Fruit fly (Drosophila melanogaster) ovary, adult (tissue): ENCODE measurements around the gene fipi.
A peak's percentile ranks its signal among the peaks of the same experiment; 100 is the strongest.

ENCODE experiments used
- CG17801 ChIP-seq: fragments of 200-800 bp; optimal IDR thresholded peaks from 2 replicates; lab custom pipeline; 2019; ENCODE audit warnings: missing biosample characterization, mild to moderate bottlenecking, missing genetic modification characterization, moderate library complexity; ENCODE audit not compliant: partially characterized antibody

fipi gene

dm6 chr2L:4793780-4794523 lies at the start of gene fipi:
fipi (minus strand) TSS chr2L:4794044.
- TF ChIP-seq CG17801 = no peak

DNA sequence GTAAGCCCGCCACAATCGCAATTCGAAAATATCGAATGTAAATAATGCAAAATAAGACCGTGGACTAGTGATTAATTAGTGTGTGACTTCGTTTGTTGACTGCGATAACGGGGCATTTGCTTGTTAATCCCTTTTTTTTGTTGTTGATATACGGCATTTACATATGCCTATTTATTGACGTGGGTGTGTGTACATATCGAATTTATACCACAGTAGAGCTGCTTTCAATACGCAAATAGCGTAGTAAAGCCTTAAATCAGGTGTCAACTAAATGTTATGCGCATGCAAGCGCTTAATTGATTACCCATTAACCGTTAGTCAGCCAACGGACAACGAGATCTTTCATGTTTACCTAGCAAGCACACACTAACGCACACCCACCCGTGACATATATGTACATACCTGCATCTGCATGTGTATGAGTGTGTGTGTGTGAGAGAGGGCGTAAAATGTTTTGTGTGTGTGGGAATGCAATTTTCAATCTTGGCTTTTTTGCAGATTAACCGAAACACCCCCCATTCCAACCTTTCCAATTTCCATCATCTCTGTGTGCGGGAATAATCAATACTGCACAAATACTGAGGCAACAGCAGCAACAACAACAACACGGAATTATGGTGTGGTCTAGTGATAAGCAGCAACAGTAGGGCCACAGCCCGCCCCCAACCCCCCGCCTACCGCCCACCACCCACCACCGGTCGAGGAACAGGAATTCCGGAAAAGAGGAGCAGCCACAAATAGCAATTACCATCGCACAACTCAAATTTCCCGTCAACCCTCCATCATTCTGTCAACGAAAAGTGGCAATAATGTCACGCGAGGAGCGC lies 44.9 kb upstream of the fipi start:
- no peak for TF ChIP-seq CG17801

dm6 chr2L:4837772-4838397 lies 44.0 kb upstream of the fipi start, which contains the start of the genes tank and CG12194:
tank (minus strand) TSS chr2L:4837999.
CG12194 (plus strand) TSS chr2L:4838347.
- peak; percentile 93 for TF ChIP-seq CG17801

dm6 chr2L:4836193-4836592 lies 42.3 kb upstream of the fipi start:
- no peak for TF ChIP-seq CG17801

dm6 chr2L:4835091-4835689 lies 41.3 kb upstream of the fipi start, which contains the start of gene Ir25a:
Ir25a (minus strand) TSS chr2L:4835300.
- no peak for TF ChIP-seq CG17801

DNA sequence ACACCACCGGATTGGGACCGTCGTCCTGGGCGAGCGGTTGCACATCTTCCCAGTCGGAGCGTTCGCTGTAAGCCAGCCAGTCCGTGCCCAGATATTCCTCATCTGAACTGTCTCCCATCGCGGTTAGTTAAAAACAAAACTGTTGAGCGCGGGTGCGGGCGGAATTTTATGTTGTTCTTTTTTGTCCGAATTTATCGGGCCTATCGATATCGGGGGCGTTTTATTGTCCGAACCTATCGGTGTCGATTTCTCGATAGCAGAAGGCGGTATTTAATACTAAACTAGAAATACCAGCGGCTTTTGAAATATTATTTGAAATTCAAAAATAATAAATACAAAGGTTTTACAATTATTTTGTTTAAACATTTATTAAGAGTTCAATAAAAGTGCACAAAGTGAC lies 36.6 kb upstream of the fipi start, which contains the start of gene Fnta:
Gene Fnta, minus strand, starts transcription at position 204 of the 400 bp plus-strand sequence.
- peak; percentile 28 for TF ChIP-seq CG17801

- no peak for TF ChIP-seq CG17801
Observed at dm6 chr2L:4829040-4829439, 35.2 kb upstream of the fipi start.

- no peak for TF ChIP-seq CG17801
Observed at dm6 chr2L:4825695-4826094, 31.9 kb upstream of the fipi start.

DNA sequence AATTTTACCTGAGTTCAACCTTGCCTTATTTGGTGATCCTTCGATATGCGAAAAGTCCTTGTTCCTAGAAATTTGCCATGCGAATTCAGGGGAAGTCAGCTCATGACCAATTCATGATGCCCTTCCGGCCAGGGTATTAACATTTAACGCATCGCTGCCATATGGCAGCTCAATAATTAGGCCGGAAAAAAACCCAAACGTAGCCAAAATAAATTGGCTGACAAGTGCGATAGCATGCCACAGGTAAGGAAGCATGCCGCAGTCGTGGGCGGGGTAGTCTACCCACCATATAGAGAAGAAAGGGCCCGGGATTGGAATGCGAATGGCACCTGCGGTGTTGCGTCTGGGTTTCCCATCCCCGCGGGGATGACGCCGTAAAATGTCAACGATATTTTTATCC lies 30.0 kb upstream of the fipi start:
- TF ChIP-seq CG17801 = no peak

dm6 chr2L:4822258-4822657 lies 28.4 kb upstream of the fipi start:
- no peak for TF ChIP-seq CG17801

- no peak for TF ChIP-seq CG17801
Observed at dm6 chr2L:4821757-4822156, 27.9 kb upstream of the fipi start, which contains the start of gene CG15628. CG15628 (plus strand) TSS chr2L:4821774.

dm6 chr2L:4821319-4821717 lies 27.5 kb upstream of the fipi start:
- no peak for TF ChIP-seq CG17801

DNA sequence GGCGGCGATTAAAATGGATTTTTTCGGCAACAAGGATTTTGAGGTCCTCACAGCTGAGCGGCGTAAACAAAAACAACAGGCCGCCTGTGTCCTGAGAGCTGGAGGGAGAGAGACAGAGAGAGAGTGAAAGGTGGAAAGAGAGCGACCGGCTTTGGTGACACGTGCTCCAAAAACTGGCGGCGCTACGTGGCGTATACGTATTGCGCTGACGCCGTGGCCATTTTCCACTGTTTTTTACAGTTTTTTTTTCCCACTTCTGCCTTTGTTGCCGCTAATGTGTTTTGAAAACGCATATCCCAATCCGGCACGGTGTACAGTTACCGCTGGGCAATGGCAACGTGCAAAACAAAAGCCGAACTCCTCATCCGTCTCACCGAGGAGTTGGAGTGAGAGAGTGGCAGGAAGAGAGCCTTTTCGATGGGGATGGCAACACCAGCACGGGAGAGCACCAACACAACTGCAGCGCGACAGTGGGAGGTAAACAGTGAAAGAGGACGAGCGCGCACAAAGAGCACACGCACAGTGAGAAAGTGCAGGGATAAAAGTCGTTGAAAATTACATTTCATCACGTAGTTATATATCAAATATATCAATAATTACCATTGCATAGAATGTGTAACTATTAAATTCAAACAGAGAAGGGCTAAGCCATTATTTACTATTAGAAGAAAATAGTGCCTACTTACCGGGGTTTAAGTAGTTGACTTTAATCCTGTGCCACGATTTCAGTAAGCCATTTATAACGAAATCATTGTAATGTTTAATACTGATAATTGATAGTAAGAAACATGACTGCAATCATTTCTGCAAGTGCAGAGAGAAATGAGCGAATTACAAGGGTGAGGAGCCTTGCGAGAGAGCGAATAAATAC lies 26.8 kb upstream of the fipi start:
- TF ChIP-seq CG17801 = no peak

DNA sequence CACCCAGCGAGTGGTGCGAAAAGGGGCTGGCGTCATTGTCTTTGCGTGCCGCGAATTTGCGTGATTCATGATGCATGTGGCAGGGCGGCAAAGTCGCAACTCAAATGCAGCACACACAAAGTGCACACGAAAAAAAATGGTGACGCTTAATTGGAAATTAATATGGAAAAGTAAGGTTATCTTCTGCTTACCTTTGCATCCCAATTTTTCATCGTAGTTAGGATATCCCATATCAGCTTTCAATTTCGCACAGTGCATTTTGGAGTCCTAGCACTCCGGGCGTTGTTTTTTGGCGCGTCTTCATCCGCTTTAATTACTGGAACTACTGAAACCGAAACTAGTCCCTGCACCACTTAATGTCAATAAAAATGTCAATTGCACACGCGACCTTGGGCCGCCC lies 26.2 kb upstream of the fipi start:
- TF ChIP-seq CG17801 = no peak

DNA sequence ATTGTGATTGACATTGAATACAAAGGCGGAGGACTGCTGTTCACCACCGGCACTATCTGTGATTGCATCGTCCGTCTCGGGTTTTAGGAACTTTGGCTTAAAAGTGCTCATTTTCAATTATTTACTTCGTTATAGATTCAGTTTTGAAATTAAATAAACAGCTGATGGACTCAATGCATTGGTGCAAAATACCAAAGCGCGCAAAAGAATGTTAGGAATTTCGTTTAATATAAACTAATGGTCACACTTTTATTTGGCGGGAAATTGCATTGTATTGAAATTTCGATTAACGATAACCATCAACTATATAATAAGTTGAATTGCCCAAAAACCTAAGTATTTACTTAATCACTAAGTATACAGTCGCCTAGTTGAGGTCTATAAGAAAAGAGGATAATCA lies 24.2 kb upstream of the fipi start, which contains the start of gene CG3225:
Gene CG3225, minus strand, starts transcription at position 190 of the 400 bp plus-strand sequence.
- no peak for TF ChIP-seq CG17801

- TF ChIP-seq CG17801 = no peak
Observed at dm6 chr2L:4813023-4813339, 19.1 kb upstream of the fipi start.
